Worm (Caenorhabditis elegans) whole organism, midembryonic: ENCODE results near the gene C26H9A.3.

Source experiments
- flt-1 ChIP-seq: fragments of 200-800 bp; sonication (Bioruptor generic); IDR thresholded peaks from 2 replicates; pipeline ENCODE4 v1.3.6; 2022; ENCODE audit warnings: missing genetic modification characterization, missing compliant biosample characterization
- klf-2 ChIP-seq: fragments of 200-800 bp; sonication (Bioruptor generic); conservative IDR thresholded peaks from 2 replicates; pipeline ENCODE4 v1.3.6; 2022; ENCODE audit warnings: missing genetic modification reagents, missing genetic modification characterization, missing compliant biosample characterization
- tab-1 ChIP-seq: fragments of 200-800 bp; sonication (Bioruptor generic); IDR thresholded peaks from 2 replicates; pipeline ENCODE4 v1.3.6; 2022; ENCODE audit warnings: missing genetic modification characterization, missing compliant biosample characterization
- ztf-23 ChIP-seq: fragments of 200-800 bp; sonication (Bioruptor generic); IDR thresholded peaks from 2 replicates; pipeline ENCODE4 v1.3.6; 2022; ENCODE audit warnings: missing genetic modification reagents, missing genetic modification characterization, missing compliant biosample characterization
- ztf-29 ChIP-seq: fragments of 200-800 bp; sonication (Bioruptor generic); IDR thresholded peaks from 2 replicates; pipeline ENCODE4 v1.3.6; 2022; ENCODE audit warnings: missing genetic modification reagents, missing genetic modification characterization, missing compliant biosample characterization

DNA sequence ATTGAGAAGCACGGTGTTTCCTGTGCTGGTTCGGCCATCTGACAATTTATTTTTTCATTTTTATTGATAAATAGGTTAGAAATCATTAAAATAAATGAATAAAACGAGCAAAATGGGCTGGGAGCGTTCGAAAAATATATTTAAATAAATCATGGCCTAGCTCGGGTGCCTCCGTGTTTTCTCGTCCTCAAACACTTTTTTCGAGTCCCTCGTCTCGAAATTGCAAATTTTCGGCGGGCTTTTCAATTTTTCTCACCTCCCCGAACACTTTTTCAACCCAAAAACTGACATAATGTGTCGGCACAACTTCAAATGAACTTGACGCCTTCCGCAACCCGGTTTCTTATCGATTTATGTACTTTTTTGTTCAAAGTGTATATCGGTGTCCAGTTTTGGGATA, 45.1 kb upstream of the C26H9A.3 start, which contains the start of gene prmt-9:
- TF ChIP-seq ztf-29 (no peak), flt-1 (GFP tag; lab: Robert Waterston, UW) (no peak), klf-2 (no peak), tab-1 (GFP tag; lab: Robert Waterston, UW) (no peak), ztf-23 (no peak)
